Worm (Caenorhabditis elegans) whole organism, early embryonic: ENCODE measurements around the gene clc-24.
A peak's percentile ranks its signal among the peaks of the same experiment; 100 is the strongest.

ENCODE experiments used
- B0310.2 ChIP-seq: sonication (generic microtip); optimal IDR thresholded peaks from 2 replicates; lab custom pipeline; 2016; ENCODE audit warnings: mild to moderate bottlenecking, missing genetic modification characterization, missing compliant biosample characterization
- F13C5.2 ChIP-seq: sonication (generic microtip); optimal IDR thresholded peaks from 2 replicates; lab custom pipeline; 2017; ENCODE audit warnings: mild to moderate bottlenecking, missing genetic modification characterization, inconsistent platforms, missing compliant biosample characterization
- aly-1 ChIP-seq: sonication (generic microtip); optimal IDR thresholded peaks from 2 replicates; lab custom pipeline; 2016; ENCODE audit warnings: missing genetic modification characterization, missing compliant biosample characterization
- ama-1 ChIP-seq: fragments of 150-350 bp; optimal IDR thresholded peaks from 2 replicates; lab custom pipeline; 2014
- ceh-13 ChIP-seq: fragments of 200-800 bp; sonication (Bioruptor generic); optimal IDR thresholded peaks from 2 replicates; lab custom pipeline; 2018; ENCODE audit warnings: mild to moderate bottlenecking, missing genetic modification characterization, missing compliant biosample characterization
- ceh-36 ChIP-seq: sonication (generic microtip); optimal IDR thresholded peaks from 2 replicates; lab custom pipeline; 2016; ENCODE audit warnings: missing genetic modification characterization, inconsistent platforms, missing compliant biosample characterization
- ets-7 ChIP-seq: sonication (generic microtip); optimal IDR thresholded peaks from 2 replicates; lab custom pipeline; 2016; ENCODE audit warnings: missing genotype, missing genetic modification characterization, missing compliant biosample characterization
- flt-1 ChIP-seq: fragments of 200-800 bp; sonication (Bioruptor generic); IDR thresholded peaks from 2 replicates; pipeline ENCODE4 v1.3.6; 2022; ENCODE audit warnings: missing genetic modification characterization, missing compliant biosample characterization
- hmbx-1 ChIP-seq: sonication (generic microtip); optimal IDR thresholded peaks from 2 replicates; lab custom pipeline; 2016; ENCODE audit warnings: mild to moderate bottlenecking, missing genetic modification characterization, missing compliant biosample characterization
- hmg-4 ChIP-seq: fragments of 200-800 bp; sonication (Bioruptor generic); optimal IDR thresholded peaks from 2 replicates; lab custom pipeline; 2018; ENCODE audit warnings: mild to moderate bottlenecking, missing genetic modification characterization, missing compliant biosample characterization
- hnd-1 ChIP-seq: sonication (generic microtip); optimal IDR thresholded peaks from 2 replicates; lab custom pipeline; 2016; ENCODE audit warnings: missing genetic modification characterization, missing compliant biosample characterization
- pes-1 ChIP-seq: fragments of 200-800 bp; sonication (Bioruptor generic); IDR thresholded peaks from 2 replicates; pipeline ENCODE4 v1.3.6; 2022; ENCODE audit warnings: missing genetic modification reagents, missing genetic modification characterization, missing compliant biosample characterization
- scrt-1 ChIP-seq: fragments of 200-800 bp; sonication (Bioruptor generic); IDR thresholded peaks from 2 replicates; pipeline ENCODE4 v1.3.6; 2022; ENCODE audit warnings: missing genetic modification characterization, missing compliant biosample characterization
- sea-1 ChIP-seq: fragments of 200-800 bp; sonication (Bioruptor generic); conservative IDR thresholded peaks from 2 replicates; pipeline ENCODE4 v1.3.6; 2022; ENCODE audit warnings: missing genetic modification characterization, missing compliant biosample characterization
- tbx-11 ChIP-seq: fragments of 200-800 bp; sonication (Bioruptor generic); IDR thresholded peaks from 2 replicates; pipeline ENCODE4 v1.3.6; 2022; ENCODE audit warnings: missing genetic modification characterization, missing compliant biosample characterization
- tbx-37 ChIP-seq: fragments of 200-800 bp; sonication (Bioruptor generic); conservative IDR thresholded peaks from 2 replicates; pipeline ENCODE4 v1.3.6; 2022; ENCODE audit warnings: missing genetic modification reagents, missing genetic modification characterization, missing compliant biosample characterization
- tra-4 ChIP-seq: sonication (generic microtip); optimal IDR thresholded peaks from 2 replicates; lab custom pipeline; 2017; ENCODE audit warnings: missing genetic modification characterization, missing compliant biosample characterization

Gene clc-24

DNA sequence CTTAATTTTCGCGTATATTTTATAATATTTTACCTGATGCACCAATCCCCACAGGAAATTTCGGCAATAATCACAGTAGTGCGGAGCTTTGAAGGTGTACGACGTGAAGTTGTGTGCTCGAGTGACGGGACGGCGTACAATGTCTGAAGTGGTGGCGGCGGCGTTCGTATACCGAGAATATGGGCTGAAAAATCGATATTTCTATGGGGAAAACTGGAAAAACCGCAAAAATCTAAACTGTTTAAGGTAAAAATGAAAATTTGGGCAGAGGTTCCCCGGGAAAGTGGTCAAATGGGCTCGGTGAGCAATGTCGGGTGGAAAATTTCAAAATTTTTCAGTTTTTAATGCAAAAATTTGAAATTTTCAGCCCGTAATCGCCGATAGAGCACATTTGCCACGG, 25.0 kb downstream of the clc-24 start:
- TF ChIP-seq sea-1 (GFP tag; lab: Robert Waterston, UW), result no peak
- TF ChIP-seq tbx-11 (GFP tag; lab: Robert Waterston, UW), result no peak
- no peak for TF ChIP-seq tra-4 (tag; lab: Kevin White, UChicago)
- no peak for TF ChIP-seq tbx-37 (GFP tag; lab: Robert Waterston, UW)
- no peak for TF ChIP-seq B0310.2
- TF ChIP-seq flt-1 (GFP tag; lab: Robert Waterston, UW), result no peak
- TF ChIP-seq ceh-36 (tag; lab: Kevin White, UChicago), result no peak
- TF ChIP-seq ama-1, result no peak
- no peak for TF ChIP-seq scrt-1
- TF ChIP-seq pes-1 (GFP tag; lab: Robert Waterston, UW), result no peak
- no peak for TF ChIP-seq aly-1 (tag; lab: Kevin White, UChicago)
- no peak for TF ChIP-seq hnd-1 (tag; lab: Kevin White, UChicago)
- no peak for TF ChIP-seq hmg-4 (GFP tag; lab: Kevin White, UChicago)
- TF ChIP-seq F13C5.2 (tag; lab: Kevin White, UChicago), result no peak
- no peak for TF ChIP-seq hmbx-1 (tag; lab: Kevin White, UChicago)
- TF ChIP-seq ets-7 (tag; lab: Kevin White, UChicago), result no peak

DNA sequence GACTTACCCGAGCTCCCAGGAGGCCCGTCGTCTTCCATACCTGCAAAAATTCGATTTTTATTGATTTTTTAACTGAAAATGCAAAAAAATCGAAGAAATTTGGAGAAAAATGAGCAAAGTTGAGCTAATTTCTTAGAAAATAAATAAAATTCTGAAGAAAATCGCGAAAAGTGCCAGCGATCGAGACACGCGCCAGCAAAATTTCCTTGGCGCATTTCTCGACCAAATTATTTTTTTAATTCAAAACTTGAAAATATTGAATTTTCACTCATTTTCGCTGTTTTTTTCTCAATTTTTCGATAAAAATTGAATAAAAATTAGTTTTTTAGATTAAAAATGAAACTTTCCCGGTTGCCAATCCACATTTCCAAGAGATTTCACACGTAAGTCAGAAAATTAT, 27.3 kb downstream of the clc-24 start, which contains the start of the genes chin-1 and BE0003N10.1:
Gene chin-1 (minus strand): TSS at position 40 of the 400 bp plus-strand sequence.
Gene BE0003N10.1 (plus strand): TSS at position 320 of the 400 bp plus-strand sequence.
- TF ChIP-seq tra-4 (tag; lab: Kevin White, UChicago), result no peak
- TF ChIP-seq aly-1 (tag; lab: Kevin White, UChicago), result no peak
- TF ChIP-seq F13C5.2 (tag; lab: Kevin White, UChicago), result peak; percentile 22
- TF ChIP-seq ceh-36 (tag; lab: Kevin White, UChicago), result no peak
- no peak for TF ChIP-seq ets-7 (tag; lab: Kevin White, UChicago)

DNA sequence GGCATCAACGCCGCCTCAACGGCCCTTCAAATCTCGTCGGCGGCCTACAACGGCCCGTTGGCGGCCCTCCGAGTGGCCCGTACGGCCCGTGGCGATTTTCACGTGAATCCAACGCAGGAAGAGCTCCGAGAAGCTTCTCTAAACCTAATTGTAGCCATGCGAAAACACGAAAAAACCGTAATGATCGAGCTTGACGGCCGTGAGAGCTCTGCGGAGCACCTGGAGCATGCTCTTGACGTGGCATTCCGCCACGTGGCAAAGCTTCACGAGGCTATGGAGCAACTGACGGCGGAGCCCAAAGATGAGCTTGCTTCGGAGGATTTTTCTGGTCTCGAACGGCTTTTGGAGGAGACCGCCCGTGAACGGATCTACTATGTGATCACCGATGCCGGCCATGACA, 30.2 kb downstream of the clc-24 start:
- TF ChIP-seq tbx-37 (GFP tag; lab: Robert Waterston, UW) (no peak), pes-1 (GFP tag; lab: Robert Waterston, UW) (no peak), aly-1 (tag; lab: Kevin White, UChicago) (no peak), F13C5.2 (tag; lab: Kevin White, UChicago) (no peak), tra-4 (tag; lab: Kevin White, UChicago) (no peak), tbx-11 (GFP tag; lab: Robert Waterston, UW) (no peak), flt-1 (GFP tag; lab: Robert Waterston, UW) (no peak), ceh-13 (no peak), hmbx-1 (tag; lab: Kevin White, UChicago) (no peak), ets-7 (tag; lab: Kevin White, UChicago) (no peak), hmg-4 (GFP tag; lab: Kevin White, UChicago) (no peak), scrt-1 (no peak), ceh-36 (tag; lab: Kevin White, UChicago) (no peak), hnd-1 (tag; lab: Kevin White, UChicago) (no peak), sea-1 (GFP tag; lab: Robert Waterston, UW) (no peak), ama-1 (no peak), B0310.2 (no peak)

DNA sequence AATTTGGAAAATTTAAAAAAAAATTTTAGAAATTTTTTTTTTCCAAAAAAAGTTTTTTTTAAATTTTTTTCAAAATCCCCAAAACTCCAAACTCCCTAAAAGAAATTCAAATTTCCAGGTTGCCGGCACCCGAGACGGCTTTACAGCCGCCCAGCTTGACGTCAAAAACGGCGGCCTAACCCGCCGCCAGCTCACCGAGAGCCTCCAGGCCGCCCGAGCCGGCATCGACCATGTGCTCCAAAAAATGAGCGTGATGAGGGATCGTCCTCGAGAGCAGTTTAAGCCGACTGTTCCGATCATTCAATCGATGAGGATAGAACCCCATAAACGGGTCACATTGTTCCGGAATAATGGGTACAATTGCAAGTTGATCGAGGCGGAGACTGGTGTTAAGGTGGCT, 34.0 kb downstream of the clc-24 start:
- TF ChIP-seq ama-1 (no peak), pes-1 (GFP tag; lab: Robert Waterston, UW) (no peak), F13C5.2 (tag; lab: Kevin White, UChicago) (no peak), ets-7 (tag; lab: Kevin White, UChicago) (no peak), tra-4 (tag; lab: Kevin White, UChicago) (no peak), scrt-1 (no peak), tbx-11 (GFP tag; lab: Robert Waterston, UW) (no peak), ceh-36 (tag; lab: Kevin White, UChicago) (no peak), tbx-37 (GFP tag; lab: Robert Waterston, UW) (no peak), flt-1 (GFP tag; lab: Robert Waterston, UW) (no peak), B0310.2 (no peak), hmg-4 (GFP tag; lab: Kevin White, UChicago) (no peak), sea-1 (GFP tag; lab: Robert Waterston, UW) (no peak), aly-1 (tag; lab: Kevin White, UChicago) (no peak)

DNA sequence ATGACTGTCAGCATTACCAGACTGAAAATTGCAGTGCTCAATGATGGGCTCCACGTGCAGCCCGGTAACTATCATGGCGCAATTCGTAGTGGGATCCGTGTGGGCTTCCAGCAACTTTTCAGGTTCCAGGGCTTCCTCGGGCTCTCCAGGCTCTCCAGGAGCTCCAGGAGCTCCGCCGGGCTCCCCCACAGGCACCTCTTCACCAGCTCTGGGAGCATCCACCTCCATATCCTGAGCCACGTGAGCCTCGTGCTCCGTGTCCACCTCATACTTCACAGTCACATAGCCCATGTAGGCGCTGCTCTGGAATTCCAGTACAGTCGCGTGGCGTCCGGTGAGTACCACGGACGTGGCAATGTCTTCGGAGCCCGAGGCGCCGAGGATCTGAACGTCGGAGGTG, 42.0 kb downstream of the clc-24 start:
- no peak for TF ChIP-seq ets-7 (tag; lab: Kevin White, UChicago)
- TF ChIP-seq pes-1 (GFP tag; lab: Robert Waterston, UW), result no peak
- TF ChIP-seq scrt-1, result no peak
- TF ChIP-seq hmbx-1 (tag; lab: Kevin White, UChicago), result no peak
- TF ChIP-seq aly-1 (tag; lab: Kevin White, UChicago), result no peak
- TF ChIP-seq tbx-11 (GFP tag; lab: Robert Waterston, UW), result no peak
- TF ChIP-seq tra-4 (tag; lab: Kevin White, UChicago), result no peak
- no peak for TF ChIP-seq hnd-1 (tag; lab: Kevin White, UChicago)
- no peak for TF ChIP-seq ceh-13
- no peak for TF ChIP-seq sea-1 (GFP tag; lab: Robert Waterston, UW)
- no peak for TF ChIP-seq ceh-36 (tag; lab: Kevin White, UChicago)
- TF ChIP-seq flt-1 (GFP tag; lab: Robert Waterston, UW), result no peak
- TF ChIP-seq hmg-4 (GFP tag; lab: Kevin White, UChicago), result no peak
- no peak for TF ChIP-seq B0310.2
- TF ChIP-seq tbx-37 (GFP tag; lab: Robert Waterston, UW), result no peak

DNA sequence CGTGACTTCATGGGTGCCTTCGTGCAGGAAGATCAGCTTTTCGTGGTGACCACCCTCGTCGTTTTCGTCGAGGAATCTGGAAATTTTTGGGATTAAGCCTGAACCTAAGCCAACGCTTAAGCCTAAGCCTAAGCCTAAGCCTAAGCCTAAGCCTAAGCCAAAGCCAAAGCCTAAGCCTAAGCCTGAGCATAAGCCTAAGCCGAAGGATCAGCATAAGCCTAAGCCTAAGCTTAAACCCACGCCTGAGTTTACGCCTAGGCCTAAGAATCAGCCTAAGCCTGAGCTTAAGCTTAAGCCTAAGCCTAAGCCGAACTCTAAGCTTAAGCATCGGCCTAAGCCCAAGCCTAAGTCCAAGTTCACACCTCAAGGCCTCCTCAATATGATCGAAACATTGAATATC, 42.5 kb downstream of the clc-24 start:
- TF ChIP-seq ceh-36 (tag; lab: Kevin White, UChicago) (peak; percentile 90), ets-7 (tag; lab: Kevin White, UChicago) (no peak), aly-1 (tag; lab: Kevin White, UChicago) (no peak)

DNA sequence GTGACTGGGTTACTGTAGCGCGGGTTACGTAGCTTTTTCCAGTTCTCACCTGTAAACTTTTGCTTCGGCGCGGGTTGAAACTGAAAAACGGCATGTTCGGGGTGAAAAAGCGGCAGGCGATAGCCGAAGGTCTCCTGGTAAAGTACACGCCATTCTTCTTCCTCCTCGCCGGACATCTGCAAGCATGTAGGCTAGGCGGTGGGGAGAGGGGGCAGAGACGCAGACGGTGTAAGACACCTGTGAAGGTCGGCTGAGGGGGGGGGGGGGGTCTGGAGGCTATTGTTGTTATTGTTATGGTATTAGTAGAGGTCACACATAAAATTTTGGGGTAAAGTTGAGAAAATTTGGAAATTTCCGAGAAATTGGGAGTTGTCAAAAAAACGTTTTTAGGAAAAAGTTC, 43.2 kb downstream of the clc-24 start, which contains the start of gene fbxo-11.2:
Gene fbxo-11.2 (minus strand): TSS at position 176 of the 400 bp plus-strand sequence.
- TF ChIP-seq hnd-1 (tag; lab: Kevin White, UChicago), result no peak
- no peak for TF ChIP-seq ceh-13
- TF ChIP-seq flt-1 (GFP tag; lab: Robert Waterston, UW), result no peak
- TF ChIP-seq ets-7 (tag; lab: Kevin White, UChicago), result no peak
- no peak for TF ChIP-seq ceh-36 (tag; lab: Kevin White, UChicago)
- TF ChIP-seq tra-4 (tag; lab: Kevin White, UChicago), result no peak
- TF ChIP-seq B0310.2, result no peak
- TF ChIP-seq hmg-4 (GFP tag; lab: Kevin White, UChicago), result no peak
- no peak for TF ChIP-seq F13C5.2 (tag; lab: Kevin White, UChicago)
- TF ChIP-seq hmbx-1 (tag; lab: Kevin White, UChicago), result no peak
- TF ChIP-seq tbx-37 (GFP tag; lab: Robert Waterston, UW), result no peak
- TF ChIP-seq sea-1 (GFP tag; lab: Robert Waterston, UW), result no peak
- TF ChIP-seq scrt-1, result no peak
- no peak for TF ChIP-seq ama-1
